Worm (Caenorhabditis elegans) whole organism, L2 larva: ENCODE measurements around the gene C05E11.6.

Experiments used
- C34F6.9 ChIP-seq: fragments of 150-350 bp; optimal IDR thresholded peaks from 2 replicates; lab custom pipeline; 2014; ENCODE audit warnings: missing biosample characterization, missing genetic modification characterization
- R02D3.7 ChIP-seq: fragments of 150-350 bp; optimal IDR thresholded peaks from 2 replicates; lab custom pipeline; 2014; ENCODE audit warnings: missing biosample characterization, missing genetic modification characterization
- Y55F3AM.14 ChIP-seq: fragments of 200-800 bp; sonication (Bioruptor generic); optimal IDR thresholded peaks from 2 replicates; lab custom pipeline; 2018; ENCODE audit warnings: mild to moderate bottlenecking, missing genetic modification characterization, missing compliant biosample characterization
- ZK546.5 ChIP-seq: sonication (generic microtip); optimal IDR thresholded peaks from 2 replicates; lab custom pipeline; 2017; ENCODE audit warnings: missing biosample characterization, missing genetic modification characterization
- alr-1 ChIP-seq: fragments of 150-350 bp; optimal IDR thresholded peaks from 2 replicates; lab custom pipeline; 2014; ENCODE audit warnings: missing biosample characterization, missing genetic modification characterization
- ama-1 ChIP-seq: fragments of 150-350 bp; optimal IDR thresholded peaks from 2 replicates; lab custom pipeline; 2018; ENCODE audit warnings: inconsistent platforms
- blmp-1 ChIP-seq: sonication (generic microtip); optimal IDR thresholded peaks from 2 replicates; lab custom pipeline; 2017; ENCODE audit warnings: missing genetic modification characterization, mild to moderate bottlenecking, missing compliant biosample characterization, antibody characterized with exemption, moderate library complexity; ENCODE audit not compliant: insufficient read depth
- ceh-16 ChIP-seq: fragments of 150-350 bp; optimal IDR thresholded peaks from 2 replicates; lab custom pipeline; 2014; ENCODE audit warnings: missing biosample characterization, missing genetic modification characterization
- ceh-82 ChIP-seq: fragments of 150-350 bp; optimal IDR thresholded peaks from 2 replicates; lab custom pipeline; 2014; ENCODE audit warnings: missing biosample characterization, missing genetic modification characterization
- dmd-4 ChIP-seq: sonication (generic microtip); optimal IDR thresholded peaks from 2 replicates; lab custom pipeline; 2017; ENCODE audit warnings: missing biosample characterization, missing genetic modification characterization
- egl-27 ChIP-seq: sonication (generic microtip); optimal IDR thresholded peaks from 3 replicates; lab custom pipeline; 2017; ENCODE audit warnings: missing biosample characterization, missing genetic modification reagents, missing genetic modification characterization
- fos-1 ChIP-seq: fragments of 150-350 bp; optimal IDR thresholded peaks from 2 replicates; lab custom pipeline; 2014; ENCODE audit warnings: missing biosample characterization, missing genetic modification characterization
- gmeb-1 ChIP-seq: fragments of 150-350 bp; optimal IDR thresholded peaks from 2 replicates; lab custom pipeline; 2014; ENCODE audit warnings: missing biosample characterization, missing genetic modification characterization
- lin-13 ChIP-seq: fragments of 150-350 bp; optimal IDR thresholded peaks from 2 replicates; lab custom pipeline; 2014; ENCODE audit warnings: missing biosample characterization, missing genetic modification reagents, missing genetic modification characterization
- lin-39 ChIP-seq: fragments of 150-350 bp; optimal IDR thresholded peaks from 2 replicates; lab custom pipeline; 2014; ENCODE audit warnings: missing biosample characterization, missing genetic modification reagents, missing genetic modification characterization
- mab-5 ChIP-seq: fragments of 150-350 bp; optimal IDR thresholded peaks from 2 replicates; lab custom pipeline; 2014; ENCODE audit warnings: missing biosample characterization, missing genetic modification characterization
- nhr-11 ChIP-seq: fragments of 150-350 bp; optimal IDR thresholded peaks from 2 replicates; lab custom pipeline; 2014; ENCODE audit warnings: missing biosample characterization, missing genetic modification characterization
- nhr-12 ChIP-seq: fragments of 150-350 bp; optimal IDR thresholded peaks from 2 replicates; lab custom pipeline; 2014; ENCODE audit warnings: missing biosample characterization, missing genetic modification characterization
- nhr-23 ChIP-seq: fragments of 150-350 bp; optimal IDR thresholded peaks from 2 replicates; lab custom pipeline; 2014; ENCODE audit warnings: missing biosample characterization, missing genetic modification reagents, missing genetic modification characterization
- nhr-237 ChIP-seq: fragments of 150-350 bp; optimal IDR thresholded peaks from 2 replicates; lab custom pipeline; 2014; ENCODE audit warnings: missing biosample characterization, missing genetic modification characterization
- nhr-25 ChIP-seq: fragments of 150-350 bp; sonication (generic microtip); optimal IDR thresholded peaks from 3 replicates; lab custom pipeline; 2014; ENCODE audit warnings: missing biosample characterization, missing genetic modification characterization
- nhr-6 ChIP-seq: fragments of 150-350 bp; optimal IDR thresholded peaks from 2 replicates; lab custom pipeline; 2014; ENCODE audit warnings: missing biosample characterization, missing genetic modification characterization
- nhr-77 ChIP-seq: fragments of 150-350 bp; optimal IDR thresholded peaks from 2 replicates; lab custom pipeline; 2014; ENCODE audit warnings: missing biosample characterization, missing genetic modification characterization
- skn-1 ChIP-seq: sonication (generic microtip); optimal IDR thresholded peaks from 2 replicates; lab custom pipeline; 2017; ENCODE audit warnings: missing biosample characterization, missing genetic modification characterization
- sma-9 ChIP-seq, 2 experiments: fragments of 150-350 bp in 1 of 2; sonication (generic microtip) in 1 of 2; optimal IDR thresholded peaks; 2 replicates each; lab custom pipeline; 2014 to 2016; ENCODE audit warnings: missing genetic modification characterization in 2 of 2, mild to moderate bottlenecking in 1 of 2, missing biosample characterization in 1 of 2, missing compliant biosample characterization in 1 of 2, missing genetic modification reagents in 1 of 2, moderate library complexity in 1 of 2
- unc-55 ChIP-seq: fragments of 150-350 bp; sonication (generic microtip); optimal IDR thresholded peaks from 3 replicates; lab custom pipeline; 2014; ENCODE audit warnings: missing biosample characterization, missing genetic modification reagents, missing genetic modification characterization
- unc-62 ChIP-seq: fragments of 150-350 bp; optimal IDR thresholded peaks from 2 replicates; lab custom pipeline; 2014; ENCODE audit warnings: missing biosample characterization, missing genetic modification reagents, missing genetic modification characterization
- zag-1 ChIP-seq: fragments of 150-350 bp; optimal IDR thresholded peaks from 2 replicates; lab custom pipeline; 2014; ENCODE audit warnings: missing biosample characterization, missing genetic modification characterization
- ztf-1 ChIP-seq: fragments of 200-800 bp; sonication (Bioruptor generic); conservative IDR thresholded peaks from 2 replicates; pipeline ENCODE4 v1.3.6; 2022; ENCODE audit warnings: missing genetic modification characterization, missing compliant biosample characterization
- ztf-11 ChIP-seq: sonication (generic microtip); optimal IDR thresholded peaks from 2 replicates; lab custom pipeline; 2017; ENCODE audit warnings: missing biosample characterization, missing genetic modification characterization
- ztf-4 ChIP-seq: fragments of 150-350 bp; optimal IDR thresholded peaks from 2 replicates; lab custom pipeline; 2014; ENCODE audit warnings: missing biosample characterization, missing genetic modification characterization

Gene C05E11.6

DNA sequence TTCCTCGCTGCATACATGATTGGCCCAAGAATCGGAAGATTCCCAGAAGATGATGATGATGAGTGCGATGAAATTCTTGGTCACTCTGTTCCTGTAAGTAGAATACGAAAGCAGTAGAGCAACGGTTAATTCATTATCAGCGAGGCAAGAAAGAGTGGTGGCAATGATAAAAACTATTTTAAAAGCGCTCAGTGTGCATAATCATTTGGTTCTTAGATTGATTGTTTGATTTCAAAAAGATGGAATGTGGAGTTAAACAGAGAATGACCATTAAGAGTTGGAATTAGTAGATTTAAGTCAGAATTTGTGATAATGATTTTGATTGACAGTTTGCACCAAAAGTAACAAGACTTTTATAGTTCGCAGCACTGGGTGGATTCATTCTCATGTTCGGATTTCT, 5.1 kb downstream of the C05E11.6 start:
- peak; percentile 23 for TF ChIP-seq sma-9 (GFP tag; optimal IDR thresholded peaks at IDR 0.05; lab: Kevin White, UChicago)
- no peak for TF ChIP-seq sma-9 (tag; optimal IDR thresholded peaks at IDR 0.05; lab: Kevin White, UChicago)
- no peak for TF ChIP-seq lin-13 (GFP tag; lab: Kevin White, UChicago)
- TF ChIP-seq fos-1 (tag; lab: Kevin White, UChicago) = peak; percentile 29

DNA sequence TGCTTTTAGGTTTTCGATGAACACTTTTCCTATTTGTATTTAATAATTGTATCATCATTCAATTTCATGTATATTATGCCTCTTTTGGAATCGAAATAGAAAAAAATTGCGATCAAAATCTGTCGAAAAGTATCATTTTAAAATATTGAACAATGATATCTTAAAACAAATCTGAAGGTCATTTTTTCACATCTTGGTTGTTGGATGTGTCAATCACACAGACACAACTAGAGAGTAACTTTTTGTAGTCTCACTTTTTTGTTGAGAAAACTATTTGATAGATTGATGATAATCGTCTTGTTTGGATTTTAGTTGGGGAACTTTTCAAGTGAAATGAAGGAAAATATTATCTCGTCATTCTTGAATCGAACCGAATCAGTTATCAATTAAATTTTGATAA, 7.3 kb downstream of the C05E11.6 start:
- TF ChIP-seq ceh-16 (tag; lab: Kevin White, UChicago) (no peak), mab-5 (tag; lab: Kevin White, UChicago) (no peak), sma-9 (GFP tag; optimal IDR thresholded peaks at IDR 0.05; lab: Kevin White, UChicago) (peak; percentile 48), sma-9 (tag; optimal IDR thresholded peaks at IDR 0.05; lab: Kevin White, UChicago) (no peak)

- no peak for TF ChIP-seq lin-39 (tag; lab: Kevin White, UChicago)
These were observed 9.2 kb downstream of the C05E11.6 start, which contains the start of gene amt-1 for ce11 chrX:4571137-4571536. Gene amt-1, plus strand, starts transcription at chrX:4571437.

- TF ChIP-seq C34F6.9 (tag; lab: Kevin White, UChicago) (peak; percentile 7), nhr-6 (tag; lab: Kevin White, UChicago) (no peak)
These were observed 12.9 kb downstream of the C05E11.6 start for ce11 chrX:4574873-4575272.

ce11 chrX:4576272-4576671, 14.3 kb downstream of the C05E11.6 start:
- TF ChIP-seq egl-27 (tag; lab: Kevin White, UChicago) (no peak), C34F6.9 (tag; lab: Kevin White, UChicago) (peak; percentile 16), unc-55 (GFP tag; lab: Kevin White, UChicago) (peak; percentile 27)

DNA sequence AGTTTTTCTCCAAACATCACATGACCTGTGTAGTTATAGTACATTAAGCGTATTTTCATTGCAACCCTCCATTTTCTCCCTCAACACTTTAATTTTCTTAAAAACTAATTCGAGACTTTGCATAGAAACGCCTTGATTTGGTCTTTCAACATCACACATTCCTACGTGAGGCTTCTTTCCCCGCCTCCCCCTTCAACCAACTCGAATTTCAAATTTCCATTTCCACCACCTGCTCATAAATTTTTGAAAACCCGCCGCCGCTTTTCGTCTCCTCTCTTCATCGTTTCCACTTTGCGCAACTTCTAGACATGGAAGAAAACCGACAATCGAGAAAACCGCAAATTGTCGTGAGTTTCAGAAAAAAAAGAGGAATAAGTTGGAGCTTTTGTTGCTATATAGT, 16.0 kb downstream of the C05E11.6 start, which contains the start of gene C05E11.3:
TSS of gene C05E11.3 (plus strand) at position 301 of the 400 bp plus-strand sequence.
- TF ChIP-seq egl-27 (tag; lab: Kevin White, UChicago) (no peak), nhr-237 (tag; lab: Kevin White, UChicago) (no peak), unc-55 (GFP tag; lab: Kevin White, UChicago) (peak; percentile 44), C34F6.9 (tag; lab: Kevin White, UChicago) (no peak), dmd-4 (tag; lab: Kevin White, UChicago) (no peak)
- TF ChIP-seq, all 48 proteins: peak for 1

- TF ChIP-seq unc-55 (GFP tag; lab: Kevin White, UChicago) (no peak), ZK546.5 (tag; lab: Kevin White, UChicago) (no peak), nhr-12 (no peak), nhr-25 (tag; lab: Kevin White, UChicago) (no peak), nhr-77 (tag; lab: Kevin White, UChicago) (no peak), zag-1 (no peak), gmeb-1 (tag; lab: Kevin White, UChicago) (no peak), ztf-4 (tag; lab: Kevin White, UChicago) (no peak), lin-13 (GFP tag; lab: Kevin White, UChicago) (no peak), R02D3.7 (tag; lab: Kevin White, UChicago) (no peak), ceh-82 (tag; lab: Kevin White, UChicago) (no peak), unc-62 (GFP tag; lab: Kevin White, UChicago) (no peak), Y55F3AM.14 (GFP tag; lab: Kevin White, UChicago) (no peak), blmp-1 (no peak), dmd-4 (tag; lab: Kevin White, UChicago) (no peak), nhr-23 (tag; lab: Kevin White, UChicago) (no peak), ztf-1 (GFP tag; lab: Robert Waterston, UW) (no peak), ama-1 (lab: Kevin White, UChicago) (no peak), lin-39 (tag; lab: Kevin White, UChicago) (no peak)
These were observed 16.6 kb downstream of the C05E11.6 start for ce11 chrX:4578581-4578980.

ce11 chrX:4585579-4585978, 23.6 kb downstream of the C05E11.6 start, which contains the start of gene C05E11.7:
Gene C05E11.7, minus strand, starts transcription at chrX:4585679.
- TF ChIP-seq ztf-11 (tag; lab: Kevin White, UChicago) (no peak), skn-1 (tag; lab: Kevin White, UChicago) (no peak), ceh-16 (tag; lab: Kevin White, UChicago) (no peak), lin-13 (GFP tag; lab: Kevin White, UChicago) (no peak), blmp-1 (no peak), alr-1 (tag; lab: Kevin White, UChicago) (no peak), nhr-11 (tag; lab: Kevin White, UChicago) (no peak), C34F6.9 (tag; lab: Kevin White, UChicago) (no peak), ZK546.5 (tag; lab: Kevin White, UChicago) (no peak)
